Fruit fly (Drosophila melanogaster): ENCODE data around the gene Tmf.

Gene Tmf

dm6 chrX:6854563-6854962, 10.4 kb downstream of the Tmf start (continued):
- peak; percentile 85 for TF ChIP-seq CG2712 (tag; optimal IDR thresholded peaks at IDR 0.05)
- peak; percentile 87 for TF ChIP-seq Meics (GFP tag; optimal IDR thresholded peaks at IDR 0.05)
- TF ChIP-seq Ssrp (tag; optimal IDR thresholded peaks at IDR 0.05), result peak; percentile 80
- TF ChIP-seq Mes4 (GFP tag; optimal IDR thresholded peaks at IDR 0.05), result peak; percentile 55
- no peak for TF ChIP-seq CG4282 (GFP tag; optimal IDR thresholded peaks at IDR 0.05)
- peak; percentile 76 for TF ChIP-seq CG13424 (tag; optimal IDR thresholded peaks at IDR 0.05)
- no peak for TF ChIP-seq BEAF-32 (GFP tag; optimal IDR thresholded peaks at IDR 0.05)
- TF ChIP-seq CG11723 (GFP tag; optimal IDR thresholded peaks at IDR 0.05), result peak; percentile 66
- TF ChIP-seq schlank (tag; optimal IDR thresholded peaks at IDR 0.05), result peak; percentile 47
- TF ChIP-seq Opbp (GFP tag; IDR thresholded peaks at IDR 0.05; ENCODE audit: partially characterized antibody), result no peak
- TF ChIP-seq HHEX (GFP tag; optimal IDR thresholded peaks at IDR 0.05), result peak; percentile 74
- no peak for TF ChIP-seq CG16779 (GFP tag; IDR thresholded peaks at IDR 0.05)
- peak; percentile 73 for TF ChIP-seq CG4707 (GFP tag; optimal IDR thresholded peaks at IDR 0.05)
- peak; percentile 36; the same call in 1 of the 2 replicates for TF ChIP-seq CG4404 (GFP tag; IDR thresholded peaks at IDR 0.05)
- peak; percentile 69 for TF ChIP-seq danr (GFP tag; IDR thresholded peaks at IDR 0.05)
- TF ChIP-seq org-1 (GFP tag; optimal IDR thresholded peaks at IDR 0.05), result peak; percentile 83
- peak; percentile 43 for TF ChIP-seq repo (GFP tag; optimal IDR thresholded peaks at IDR 0.05)
- peak; percentile 21 for TF ChIP-seq CG31365 (tag; optimal IDR thresholded peaks at IDR 0.05)
- TF ChIP-seq mirr (GFP tag; optimal IDR thresholded peaks at IDR 0.05), result no peak
- peak; percentile 91 for TF ChIP-seq gem (tag; optimal IDR thresholded peaks at IDR 0.05)
- TF ChIP-seq CG2875 (GFP tag; optimal IDR thresholded peaks at IDR 0.05), result peak; percentile 84
- peak; percentile 24 for TF ChIP-seq emc (GFP tag; optimal IDR thresholded peaks at IDR 0.05)
- TF ChIP-seq lab (GFP tag; optimal IDR thresholded peaks at IDR 0.05), result peak; percentile 93
- peak; percentile 84 for TF ChIP-seq CG18262 (tag; optimal IDR thresholded peaks at IDR 0.05)
- TF ChIP-seq CG11093 (GFP tag; IDR thresholded peaks at IDR 0.05), result peak; percentile 70
- no peak for TF ChIP-seq Dp (GFP tag; optimal IDR thresholded peaks at IDR 0.05)
- peak; percentile 59 for TF ChIP-seq CG10274 (GFP tag; optimal IDR thresholded peaks at IDR 0.05)
- no peak for TF ChIP-seq amos (GFP tag; IDR thresholded peaks at IDR 0.05; ENCODE audit: partially characterized antibody)
- peak; percentile 87 for TF ChIP-seq Ptx1 (GFP tag; IDR thresholded peaks at IDR 0.05)
- peak; percentile 65 for TF ChIP-seq CG1647 (GFP tag; optimal IDR thresholded peaks at IDR 0.05)
- no peak for TF ChIP-seq Stat92E (GFP tag; optimal IDR thresholded peaks at IDR 0.05)
- peak; percentile 60 for TF ChIP-seq Six4 (GFP tag; optimal IDR thresholded peaks at IDR 0.05)
- TF ChIP-seq CG12155 (GFP tag; optimal IDR thresholded peaks at IDR 0.05), result peak; percentile 77
- TF ChIP-seq Atf6 (GFP tag; IDR thresholded peaks at IDR 0.05), result peak; percentile 90
- peak; percentile 52; the same call in 1 of the 2 replicates for TF ChIP-seq E2f2 (GFP tag; IDR thresholded peaks at IDR 0.05)
- TF ChIP-seq CG4820 (GFP tag; optimal IDR thresholded peaks at IDR 0.05), result peak; percentile 83
- peak; percentile 43 for TF ChIP-seq zfh2 (GFP tag; optimal IDR thresholded peaks at IDR 0.05)
- TF ChIP-seq crc (GFP tag; optimal IDR thresholded peaks at IDR 0.05), result peak; percentile 2
- peak; percentile 46 for TF ChIP-seq CG1603 (tag; optimal IDR thresholded peaks at IDR 0.05)
- TF ChIP-seq TFAM (GFP tag; optimal IDR thresholded peaks at IDR 0.05), result peak; percentile 7
- peak; percentile 83 for TF ChIP-seq Fer3 (tag; optimal IDR thresholded peaks at IDR 0.05)
- TF ChIP-seq Jarid2 (GFP tag; optimal IDR thresholded peaks at IDR 0.05), result peak; percentile 48
- TF ChIP-seq Awh (GFP tag; IDR thresholded peaks at IDR 0.05), result peak; percentile 54; the same call in 1 of the 2 replicates
- peak; percentile 82 for TF ChIP-seq ATbp (GFP tag; optimal IDR thresholded peaks at IDR 0.05)
- peak; percentile 70 for TF ChIP-seq CG17829 (tag; optimal IDR thresholded peaks at IDR 0.05)
- peak; percentile 51; the same call in 1 of the 2 replicates for TF ChIP-seq Nf-YA (GFP tag; IDR thresholded peaks at IDR 0.05)
- TF ChIP-seq nmo (GFP tag; optimal IDR thresholded peaks at IDR 0.05), result peak; percentile 84
- peak; percentile 46 for TF ChIP-seq CTCF (GFP tag; optimal IDR thresholded peaks at IDR 0.05)
- no peak for TF ChIP-seq CG42726 (GFP tag; IDR thresholded peaks at IDR 0.05; ENCODE audit: partially characterized antibody)
- TF ChIP-seq CG17568 (GFP tag; optimal IDR thresholded peaks at IDR 0.05), result peak; percentile 84

All from whole organism, embryonic.